Worm (Caenorhabditis elegans): ENCODE results near the gene T19C3.4.

T19C3.4 gene

ce11 chrIII:640198-640803 is 20.2 kb upstream of the T19C3.4 start, which contains the start of the genes tag-266 and tag-267 (continued):
- TF ChIP-seq T07F8.4 (tag; optimal IDR thresholded peaks at IDR 0.05) (no peak), F22D6.2 (tag; optimal IDR thresholded peaks at IDR 0.05) (no peak), F52B5.7 (tag; optimal IDR thresholded peaks at IDR 0.05) (no peak), let-607 (tag; optimal IDR thresholded peaks at IDR 0.05) (peak in 1 of 2 experiments; percentile 25), lsy-27 (tag; optimal IDR thresholded peaks at IDR 0.05; ENCODE audit: borderline replicate concordance, insufficient read depth) (no peak), ccch-3 (GFP tag; optimal IDR thresholded peaks at IDR 0.05) (peak; percentile 51), ztf-28 (GFP tag; IDR thresholded peaks at IDR 0.05) (0 out of 2 replicates have a peak, but pooled peaks have one; percentile 15), lin-54 (GFP tag; optimal IDR thresholded peaks at IDR 0.05) (peak; percentile 8), dox-1 (GFP tag; IDR thresholded peaks at IDR 0.05) (peak; percentile 59), zfh-2 (GFP tag; conservative IDR thresholded peaks at IDR 0.05) (no peak), unc-130 (GFP tag; optimal IDR thresholded peaks at IDR 0.05) (peak; percentile 59), pha-4 (tag; optimal IDR thresholded peaks at IDR 0.05) (no peak), egl-18 (GFP tag; IDR thresholded peaks at IDR 0.05) (no peak), lin-26 (GFP tag; IDR thresholded peaks at IDR 0.05) (no peak), mcd-1 (GFP tag; IDR thresholded peaks at IDR 0.05) (peak; percentile 90), hsf-1 (GFP tag; IDR thresholded peaks at IDR 0.05) (no peak), F49E8.2 (tag; optimal IDR thresholded peaks at IDR 0.05; ENCODE audit: insufficient read depth) (no peak), sptf-2 (GFP tag; optimal IDR thresholded peaks at IDR 0.05) (no peak), F10E7.11 (tag; optimal IDR thresholded peaks at IDR 0.05) (no peak), B0336.3 (GFP tag; IDR thresholded peaks at IDR 0.05) (no peak), snpc-4 (GFP tag; optimal IDR thresholded peaks at IDR 0.05) (no peak), snpc-4 (tag; optimal IDR thresholded peaks at IDR 0.05) (peak in 2 of 4 experiments; percentile 2 to 40), bed-1 (GFP tag; IDR thresholded peaks at IDR 0.05) (no peak), cebp-1 (GFP tag; IDR thresholded peaks at IDR 0.05) (peak; percentile 41; the same call in 1 of the 2 replicates), cebp-1 (tag; optimal IDR thresholded peaks at IDR 0.05) (peak; percentile 62), rcor-1 (GFP tag; IDR thresholded peaks at IDR 0.05) (no peak), aptf-3 (GFP tag; IDR thresholded peaks at IDR 0.05) (no peak), egrh-3 (GFP tag; IDR thresholded peaks at IDR 0.05) (0 out of 2 replicates have a peak, but pooled peaks have one; percentile 16), Y67H2A.10 (GFP tag; conservative IDR thresholded peaks at IDR 0.05) (no peak), nfya-2 (GFP tag; IDR thresholded peaks at IDR 0.05) (no peak), pbrm-1 (GFP tag; IDR thresholded peaks at IDR 0.05) (no peak), somi-1 (GFP tag; optimal IDR thresholded peaks at IDR 0.05) (no peak), B0035.1 (tag; optimal IDR thresholded peaks at IDR 0.05) (no peak), ceh-100 (GFP tag; IDR thresholded peaks at IDR 0.05) (peak; percentile 97), attf-5 (GFP tag; optimal IDR thresholded peaks at IDR 0.05) (peak; percentile 84), ztf-6 (GFP tag; IDR thresholded peaks at IDR 0.05) (no peak), B0019.2 (GFP tag; conservative IDR thresholded peaks at IDR 0.05) (0 out of 2 replicates have a peak, but pooled peaks have one; percentile 31), Y79H2A.3 (GFP tag; conservative IDR thresholded peaks at IDR 0.05) (no peak), hmg-20 (GFP tag; IDR thresholded peaks at IDR 0.05) (no peak), mes-4 (tag; optimal IDR thresholded peaks at IDR 0.05) (no peak), chd-7 (tag; optimal IDR thresholded peaks at IDR 0.05) (no peak), attf-6 (GFP tag; IDR thresholded peaks at IDR 0.05) (no peak), unc-62 (GFP tag; optimal IDR thresholded peaks at IDR 0.05) (no peak), ceh-91 (GFP tag; IDR thresholded peaks at IDR 0.05) (no peak), rpc-1 (optimal IDR thresholded peaks at IDR 0.05) (no peak), rpc-1 (tag; optimal IDR thresholded peaks at IDR 0.05) (no peak), F23B12.7 (tag; optimal IDR thresholded peaks at IDR 0.05; ENCODE audit: insufficient read depth) (no peak), ets-4 (GFP tag; optimal IDR thresholded peaks at IDR 0.05) (no peak)
